Fruit fly (Drosophila melanogaster): ENCODE data around the gene CG13901.
"Not testable (repeated sequence)": the region's sequence is repeated elsewhere in the genome, so short reads cannot be mapped to it uniquely, and the experiment has no call there.

CG13901 gene

DNA sequence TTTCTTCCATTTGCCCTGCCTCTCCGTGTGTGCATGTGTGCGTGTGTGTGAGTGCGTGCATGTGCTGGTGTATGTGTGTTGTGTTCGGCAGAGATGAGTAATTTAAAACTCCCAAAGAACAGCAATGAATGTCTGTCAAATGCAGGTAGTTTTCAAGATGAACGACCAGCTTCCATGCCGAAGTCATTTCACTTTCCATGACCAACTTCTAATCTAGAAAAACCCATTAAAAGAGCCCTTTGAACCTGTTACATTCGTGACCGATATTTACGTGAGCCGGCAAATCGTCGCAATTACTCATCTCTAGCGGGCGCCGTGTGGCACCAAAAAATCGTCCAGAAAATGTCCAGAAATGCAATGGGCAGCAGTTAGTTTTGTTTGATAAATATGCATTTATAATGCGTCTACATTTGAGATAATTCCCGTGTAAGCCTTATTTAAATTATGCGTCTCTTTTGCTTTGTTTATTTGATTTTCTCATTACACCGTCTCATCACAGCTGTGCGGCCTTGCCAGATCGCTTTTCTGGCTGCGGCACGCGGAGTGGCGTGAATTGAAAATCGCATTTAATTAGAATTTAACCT, 34.9 kb upstream of the CG13901 start:
- TF ChIP-seq pan (optimal IDR thresholded peaks at IDR 0.05) (no peak), EcR (GFP tag; optimal IDR thresholded peaks at IDR 0.05) (no peak), Dll (optimal IDR thresholded peaks at IDR 0.05) (no peak), CG8478 (optimal IDR thresholded peaks at IDR 0.05) (no peak), usp (GFP tag; optimal IDR thresholded peaks at IDR 0.05) (no peak), psq (optimal IDR thresholded peaks at IDR 0.05) (no peak)

DNA sequence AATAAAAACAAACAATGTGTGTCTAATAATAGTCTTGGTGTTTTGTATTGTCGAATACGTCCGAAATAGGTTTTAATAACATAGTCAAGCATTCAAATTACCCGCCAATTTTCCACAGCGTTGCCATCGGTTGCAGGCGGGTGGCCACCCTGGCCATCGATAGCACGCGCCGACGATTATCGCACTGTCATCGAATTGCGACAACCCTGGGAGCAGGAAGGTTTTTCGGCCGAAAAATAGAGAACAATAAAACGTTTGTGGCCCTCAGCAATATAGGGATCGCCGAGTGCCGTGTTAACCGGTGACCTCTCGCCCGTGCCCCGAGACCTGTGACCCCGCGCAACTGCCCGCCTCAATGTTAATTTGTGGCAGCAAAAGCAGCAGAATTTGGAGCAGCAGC, 34.1 kb upstream of the CG13901 start, which contains the start of gene Usp10:
Gene Usp10 (plus strand): TSS at position 187 of the 400 bp plus-strand sequence.
- TF ChIP-seq Dll (optimal IDR thresholded peaks at IDR 0.05) (no peak), CG8478 (optimal IDR thresholded peaks at IDR 0.05) (no peak), pan (optimal IDR thresholded peaks at IDR 0.05) (no peak), usp (GFP tag; optimal IDR thresholded peaks at IDR 0.05) (no peak), EcR (GFP tag; optimal IDR thresholded peaks at IDR 0.05) (no peak), psq (optimal IDR thresholded peaks at IDR 0.05) (no peak)

DNA sequence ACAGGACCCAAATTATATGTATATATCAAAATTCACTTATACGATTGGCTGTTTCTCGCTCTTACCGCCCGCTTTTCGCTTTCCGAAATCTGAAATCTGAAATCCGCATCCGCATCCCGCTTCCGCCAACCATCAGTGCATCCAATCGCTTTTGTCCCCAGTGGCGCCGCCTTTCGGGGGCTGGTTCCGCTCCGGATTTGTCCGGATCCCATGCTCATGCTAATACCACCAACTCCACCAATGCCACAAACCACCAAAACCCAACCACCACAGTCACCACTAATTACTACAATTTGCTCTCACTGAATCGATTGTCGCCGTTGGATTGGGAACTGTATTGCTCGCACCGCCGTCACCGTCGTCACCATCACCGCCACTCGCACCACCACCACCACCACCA, 31.2 kb upstream of the CG13901 start:
- TF ChIP-seq CG8478 (optimal IDR thresholded peaks at IDR 0.05) = no peak
- no peak for TF ChIP-seq pan (optimal IDR thresholded peaks at IDR 0.05)
- TF ChIP-seq psq (optimal IDR thresholded peaks at IDR 0.05) = no peak
- TF ChIP-seq usp (GFP tag; optimal IDR thresholded peaks at IDR 0.05) = no peak
- no peak for TF ChIP-seq EcR (GFP tag; optimal IDR thresholded peaks at IDR 0.05)
- TF ChIP-seq Dll (optimal IDR thresholded peaks at IDR 0.05) = no peak

DNA sequence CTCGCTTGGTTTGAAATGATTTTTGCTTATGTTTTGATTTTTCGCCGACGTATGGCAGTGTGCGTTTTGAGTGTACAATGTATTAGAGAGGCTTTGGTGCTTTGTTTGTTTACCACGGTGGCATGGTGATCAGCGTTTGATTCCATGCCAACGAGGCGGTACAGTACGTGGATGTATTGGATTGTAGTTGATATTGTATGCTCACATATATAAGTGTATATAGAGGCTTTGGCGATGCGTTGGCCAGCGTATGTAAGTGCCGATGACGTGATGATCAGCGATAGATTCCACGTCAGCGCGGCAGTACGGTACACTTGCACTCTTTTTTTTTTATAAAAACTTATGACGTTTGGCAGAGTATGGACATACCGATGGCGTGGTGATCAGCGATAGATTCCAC, 27.5 kb upstream of the CG13901 start, which contains the start of gene CG12502:
Gene CG12502 (plus strand): TSS at position 301 of the 400 bp plus-strand sequence.
- TF ChIP-seq CG8478, psq, Dll (optimal IDR thresholded peaks at IDR 0.05): not testable (repeated sequence)

DNA sequence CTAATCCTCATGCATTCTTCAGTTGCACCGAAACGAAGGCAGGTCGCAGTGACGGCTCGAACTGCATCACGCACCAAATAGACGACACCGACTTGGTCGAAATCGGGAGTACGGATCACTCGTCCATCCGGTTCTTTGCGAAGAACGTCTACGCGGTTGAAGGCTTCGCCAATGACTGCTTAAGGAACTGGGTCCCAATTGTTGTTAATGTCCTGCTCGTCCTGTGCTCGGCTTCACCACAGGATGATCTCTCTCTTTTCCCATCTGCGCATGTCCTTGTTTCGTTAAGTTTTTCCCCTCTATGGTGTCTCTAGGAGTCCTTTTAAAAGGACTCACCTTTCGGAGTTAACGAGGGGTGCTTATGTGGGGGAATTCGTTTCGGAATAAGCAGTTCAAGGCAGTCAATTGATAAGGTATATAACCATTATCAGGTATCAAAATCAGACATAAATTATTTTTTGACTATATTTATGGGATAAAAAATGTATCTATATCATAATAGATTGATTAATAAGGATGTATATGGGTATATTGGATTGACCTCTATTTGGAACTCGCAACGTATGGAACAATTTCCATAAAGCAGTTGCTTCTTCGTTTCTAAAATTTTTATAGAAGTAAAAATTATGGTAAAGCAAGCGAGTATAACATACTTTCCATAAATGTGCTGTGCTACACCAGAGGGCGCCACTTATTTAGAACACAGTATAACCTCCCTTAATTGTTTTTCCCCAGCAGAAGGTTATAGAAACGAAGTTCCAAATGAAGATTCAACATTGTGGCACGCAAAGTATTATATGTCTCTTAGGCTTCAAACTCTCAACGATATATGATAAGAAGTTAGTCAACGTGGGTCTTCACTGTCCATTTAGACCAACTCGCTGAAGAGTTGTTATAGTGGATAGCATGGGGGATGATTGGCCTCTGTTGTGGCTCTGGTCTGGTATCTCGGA, 19.7 kb upstream of the CG13901 start, which contains the start of gene dpr20:
Gene dpr20 (minus strand): TSS at position 186 of the 953 bp plus-strand sequence.
- TF ChIP-seq usp (GFP tag; optimal IDR thresholded peaks at IDR 0.05) = no peak
- TF ChIP-seq EcR (GFP tag; optimal IDR thresholded peaks at IDR 0.05) = no peak
- no peak for TF ChIP-seq CG8478 (optimal IDR thresholded peaks at IDR 0.05)
- no peak for TF ChIP-seq pan (optimal IDR thresholded peaks at IDR 0.05)
- no peak for TF ChIP-seq Dll (optimal IDR thresholded peaks at IDR 0.05)
- no peak for TF ChIP-seq psq (optimal IDR thresholded peaks at IDR 0.05)

DNA sequence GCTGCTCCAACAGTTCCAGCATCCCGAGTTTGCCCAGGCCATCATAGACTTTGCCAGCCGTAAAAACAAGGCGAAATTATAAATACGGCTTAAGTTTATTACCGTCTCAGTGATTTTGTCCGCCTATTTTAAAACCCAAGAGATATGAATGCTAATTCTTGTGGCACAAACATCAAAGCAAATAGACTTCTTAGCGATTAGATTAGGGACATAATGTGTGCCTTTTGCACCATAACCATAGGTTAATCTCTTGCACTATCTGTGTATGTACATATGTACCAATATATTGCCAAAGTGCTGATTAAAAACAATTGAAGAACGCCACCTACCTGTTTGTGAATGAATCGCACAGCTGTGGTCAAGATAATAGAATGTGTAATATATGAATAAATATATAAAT, 14.6 kb upstream of the CG13901 start:
- no peak for TF ChIP-seq Dll (optimal IDR thresholded peaks at IDR 0.05)
- TF ChIP-seq EcR (GFP tag; optimal IDR thresholded peaks at IDR 0.05) = no peak
- no peak for TF ChIP-seq CG8478 (optimal IDR thresholded peaks at IDR 0.05)
- TF ChIP-seq psq (optimal IDR thresholded peaks at IDR 0.05) = no peak

DNA sequence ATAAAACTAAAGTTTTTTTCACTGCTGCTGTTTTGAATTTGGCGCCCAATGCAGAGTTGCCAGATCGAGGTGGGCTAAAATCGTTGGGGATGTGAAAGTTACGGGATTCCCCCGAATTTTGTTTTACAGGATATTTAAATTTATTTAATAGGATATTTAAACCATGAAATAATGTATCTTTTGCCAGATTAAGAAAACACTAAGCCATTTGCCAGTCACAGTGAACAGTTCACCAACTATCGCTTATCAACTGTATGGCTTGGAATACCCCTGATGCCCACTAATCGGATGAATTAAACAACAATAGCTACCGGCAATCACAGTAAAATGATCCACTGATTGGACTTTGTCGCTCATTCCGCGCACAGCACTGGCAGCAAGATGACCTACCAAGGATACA, 13.4 kb upstream of the CG13901 start, which contains the start of gene Dci:
Gene Dci (plus strand): TSS at position 286 of the 400 bp plus-strand sequence.
- TF ChIP-seq CG8478 (optimal IDR thresholded peaks at IDR 0.05) (no peak), usp (GFP tag; optimal IDR thresholded peaks at IDR 0.05) (no peak), EcR (GFP tag; optimal IDR thresholded peaks at IDR 0.05) (no peak)

DNA sequence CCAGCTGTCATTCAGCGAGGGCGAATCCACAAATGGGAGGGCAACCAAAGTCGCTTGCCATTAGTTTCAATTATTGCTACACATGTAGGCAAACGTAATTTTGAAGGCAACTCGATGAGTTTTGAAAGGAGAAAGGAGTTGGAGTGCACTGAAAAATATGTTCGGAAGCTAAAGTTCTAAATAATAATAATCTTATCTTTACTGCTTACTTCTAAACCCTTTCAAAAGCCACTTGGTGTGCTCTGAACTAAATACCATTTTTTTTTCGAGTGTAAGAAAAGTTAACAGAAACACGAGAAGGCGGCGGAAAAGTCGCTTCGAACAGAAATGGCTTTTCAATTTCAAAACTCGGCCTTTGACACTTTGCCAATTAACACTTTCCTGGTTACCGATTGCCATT, 6.0 kb upstream of the CG13901 start, which contains the start of gene Cep290:
Gene Cep290 (plus strand): TSS at position 301 of the 400 bp plus-strand sequence.
- TF ChIP-seq psq (optimal IDR thresholded peaks at IDR 0.05) = no peak
- TF ChIP-seq pan (optimal IDR thresholded peaks at IDR 0.05) = no peak
- TF ChIP-seq CG8478 (optimal IDR thresholded peaks at IDR 0.05) = no peak
- no peak for TF ChIP-seq EcR (GFP tag; optimal IDR thresholded peaks at IDR 0.05)
- TF ChIP-seq usp (GFP tag; optimal IDR thresholded peaks at IDR 0.05) = no peak
- no peak for TF ChIP-seq Dll (optimal IDR thresholded peaks at IDR 0.05)

DNA sequence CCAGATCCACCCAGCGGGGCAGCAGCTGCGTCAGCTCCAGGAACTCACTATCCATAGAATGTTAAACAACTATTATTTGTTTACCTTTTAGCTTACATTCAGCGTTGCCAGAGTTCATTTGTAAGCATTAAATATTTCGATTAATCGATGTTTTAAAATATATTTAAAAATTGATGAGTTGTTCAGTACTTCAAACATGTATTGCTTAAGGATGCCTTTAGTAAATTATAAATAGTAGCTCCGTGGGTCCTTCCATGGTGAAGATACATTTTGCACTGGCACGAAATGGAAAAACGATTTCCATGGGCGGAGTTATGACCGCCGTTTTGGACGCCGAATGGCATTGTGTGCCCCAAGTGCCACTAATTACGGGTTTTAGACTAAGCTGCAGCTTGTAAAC, 3.6 kb upstream of the CG13901 start, which contains the start of the genes JMJD5 and Gr61a:
Gene JMJD5 (minus strand): TSS at position 101 of the 400 bp plus-strand sequence.
Gene Gr61a (plus strand): TSS at position 192 of the 400 bp plus-strand sequence.
- TF ChIP-seq psq (optimal IDR thresholded peaks at IDR 0.05) = no peak
- TF ChIP-seq pan (optimal IDR thresholded peaks at IDR 0.05) = no peak
- TF ChIP-seq EcR (GFP tag; optimal IDR thresholded peaks at IDR 0.05) = no peak
- no peak for TF ChIP-seq CG8478 (optimal IDR thresholded peaks at IDR 0.05)

DNA sequence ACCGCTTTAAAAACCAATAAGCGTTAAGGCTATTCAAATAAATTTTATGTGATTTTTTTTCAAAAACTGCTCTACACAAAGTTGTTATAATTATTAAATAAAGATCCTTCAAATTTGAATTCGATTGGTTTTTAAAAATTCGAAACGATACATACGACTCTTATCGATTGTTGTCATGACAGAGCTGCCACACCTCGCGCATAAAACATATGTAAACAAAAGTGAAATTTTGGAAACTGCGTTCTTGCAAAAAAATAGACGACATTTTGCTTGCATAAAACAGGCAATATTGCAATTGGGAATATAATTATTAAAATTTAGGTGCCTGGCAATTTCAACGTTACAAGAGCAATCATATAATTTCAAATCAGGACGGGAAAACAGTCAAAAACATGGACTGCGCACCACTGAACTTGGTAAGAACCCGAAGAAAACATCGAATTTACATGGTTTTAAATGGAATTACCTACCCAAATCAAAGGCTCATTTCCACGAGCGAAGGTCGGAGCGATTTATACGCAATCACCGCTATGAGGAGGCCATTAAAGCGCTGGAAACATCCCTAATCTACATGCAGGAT, 2.1 kb downstream of the CG13901 start, which contains the start of gene CG42554:
Gene CG42554 (plus strand): TSS at position 229 of the 580 bp plus-strand sequence.
- TF ChIP-seq usp (GFP tag; optimal IDR thresholded peaks at IDR 0.05) (no peak), pan (optimal IDR thresholded peaks at IDR 0.05) (no peak), EcR (GFP tag; optimal IDR thresholded peaks at IDR 0.05) (no peak), psq (optimal IDR thresholded peaks at IDR 0.05) (no peak), CG8478 (optimal IDR thresholded peaks at IDR 0.05) (no peak), Dll (optimal IDR thresholded peaks at IDR 0.05) (no peak)

DNA sequence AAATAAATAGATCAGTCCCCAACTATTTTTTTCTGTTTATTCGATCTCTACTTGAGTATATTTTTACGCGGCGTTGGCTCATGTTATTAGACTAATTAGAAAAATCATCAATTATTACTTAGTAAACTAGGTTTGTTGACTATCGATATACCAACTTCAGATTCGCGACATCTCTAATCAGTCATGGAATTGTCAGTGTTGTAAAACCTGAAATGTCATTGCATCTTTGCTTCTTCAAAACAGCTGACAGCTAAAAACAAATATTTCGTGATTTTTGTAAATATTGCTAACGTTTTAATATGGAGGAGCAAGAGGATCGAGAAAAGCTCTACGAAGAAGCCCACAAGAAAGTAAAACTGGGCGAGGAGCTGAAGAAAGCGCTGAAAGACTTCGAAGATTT, 3.7 kb downstream of the CG13901 start, which contains the start of gene CG42553:
Gene CG42553 (plus strand): TSS at position 216 of the 400 bp plus-strand sequence.
- TF ChIP-seq EcR (GFP tag; optimal IDR thresholded peaks at IDR 0.05) (no peak), CG8478 (optimal IDR thresholded peaks at IDR 0.05) (no peak), psq (optimal IDR thresholded peaks at IDR 0.05) (no peak), Dll (optimal IDR thresholded peaks at IDR 0.05) (no peak), pan (optimal IDR thresholded peaks at IDR 0.05) (no peak), usp (GFP tag; optimal IDR thresholded peaks at IDR 0.05) (no peak)
